Worm (Caenorhabditis elegans): ENCODE data around the gene VF13D12L.3.
A peak's percentile ranks its signal among the peaks of the same experiment; 100 is the strongest.

Gene VF13D12L.3

ce11 chrII:11756684-11757107 lies 50.9 kb downstream of the VF13D12L.3 start (continued):
- TF ChIP-seq madf-3 (GFP tag; IDR thresholded peaks at IDR 0.05) (no peak), ceh-100 (GFP tag; IDR thresholded peaks at IDR 0.05) (0 out of 2 replicates have a peak, but pooled peaks have one; percentile 55), F10E7.11 (tag; optimal IDR thresholded peaks at IDR 0.05) (no peak), madf-10 (tag; optimal IDR thresholded peaks at IDR 0.05) (peak; percentile 23), ceh-91 (GFP tag; IDR thresholded peaks at IDR 0.05) (no peak), nfyb-1 (GFP tag; IDR thresholded peaks at IDR 0.05) (peak; percentile 92), chd-7 (tag; optimal IDR thresholded peaks at IDR 0.05) (no peak), Y53F4B.3 (GFP tag; IDR thresholded peaks at IDR 0.05) (no peak), F55B11.4 (tag; optimal IDR thresholded peaks at IDR 0.05; ENCODE audit: borderline replicate concordance, insufficient read depth) (no peak), lag-1 (GFP tag; IDR thresholded peaks at IDR 0.05) (no peak), lin-35 (GFP tag; optimal IDR thresholded peaks at IDR 0.05) (peak in 1 of 3 experiments; percentile 7), C06A6.2 (GFP tag; conservative IDR thresholded peaks at IDR 0.05) (peak; percentile 55; the same call in 1 of the 2 replicates), mes-4 (tag; optimal IDR thresholded peaks at IDR 0.05) (no peak)

ce11 chrII:11759277-11759676 lies 53.5 kb downstream of the VF13D12L.3 start, which contains the start of the genes F44E5.4 and F44E5.5:
Gene F44E5.4 (minus strand): TSS chrII:11759311.
Gene F44E5.5 (plus strand): TSS chrII:11759662.
- TF ChIP-seq ceh-100 (GFP tag; IDR thresholded peaks at IDR 0.05): peak; percentile 88
- TF ChIP-seq akir-1 (GFP tag; optimal IDR thresholded peaks at IDR 0.05): peak; percentile 72
- TF ChIP-seq egrh-3 (GFP tag; IDR thresholded peaks at IDR 0.05): peak; percentile 93
- peak; percentile 85 for TF ChIP-seq mel-28 (tag; optimal IDR thresholded peaks at IDR 0.05; ENCODE audit: borderline replicate concordance)
- peak; percentile 92 for TF ChIP-seq K12H6.12 (tag; optimal IDR thresholded peaks at IDR 0.05)
- TF ChIP-seq ceh-40 (GFP tag; IDR thresholded peaks at IDR 0.05): peak; percentile 95
- peak; percentile 99 for TF ChIP-seq sea-2 (GFP tag; IDR thresholded peaks at IDR 0.05)
- 0 out of 2 replicates have a peak, but pooled peaks have one; percentile 89 for TF ChIP-seq lag-1 (GFP tag; IDR thresholded peaks at IDR 0.05)
- TF ChIP-seq ceh-27 (GFP tag; optimal IDR thresholded peaks at IDR 0.05): peak; percentile 83
- TF ChIP-seq ZK185.1 (tag; optimal IDR thresholded peaks at IDR 0.05; ENCODE audit: poor library complexity, severe bottlenecking): peak; percentile 65
- peak; percentile 88 to 90 for TF ChIP-seq let-607 (tag; optimal IDR thresholded peaks at IDR 0.05)
- TF ChIP-seq attf-6 (GFP tag; IDR thresholded peaks at IDR 0.05): peak; percentile 86
- 0 out of 2 replicates have a peak, but pooled peaks have one; percentile 19 for TF ChIP-seq madf-8 (GFP tag; conservative IDR thresholded peaks at IDR 0.05)
- peak; percentile 97 for TF ChIP-seq ztf-22 (GFP tag; optimal IDR thresholded peaks at IDR 0.05)
- TF ChIP-seq T26A5.8 (tag; optimal IDR thresholded peaks at IDR 0.05): peak; percentile 89
- peak; percentile 93 for TF ChIP-seq madf-3 (GFP tag; IDR thresholded peaks at IDR 0.05)
- peak; percentile 53 for TF ChIP-seq ccch-3 (GFP tag; optimal IDR thresholded peaks at IDR 0.05)
- peak; percentile 100 for TF ChIP-seq dox-1 (GFP tag; IDR thresholded peaks at IDR 0.05)
- peak; percentile 99 for TF ChIP-seq chd-7 (tag; optimal IDR thresholded peaks at IDR 0.05)
- peak; percentile 7 for TF ChIP-seq F57A8.1 (GFP tag; optimal IDR thresholded peaks at IDR 0.05)
- peak; percentile 95; the same call in 1 of the 2 replicates for TF ChIP-seq F37B4.10 (GFP tag; IDR thresholded peaks at IDR 0.05)
- TF ChIP-seq tlf-1 (GFP tag; optimal IDR thresholded peaks at IDR 0.05): peak; percentile 94
- TF ChIP-seq hsf-1 (GFP tag; IDR thresholded peaks at IDR 0.05): peak; percentile 100
- peak; percentile 99 for TF ChIP-seq pbrm-1 (GFP tag; IDR thresholded peaks at IDR 0.05)
- TF ChIP-seq ets-4 (GFP tag; optimal IDR thresholded peaks at IDR 0.05): peak; percentile 92
- peak; percentile 96 for TF ChIP-seq F39B2.1 (GFP tag; IDR thresholded peaks at IDR 0.05)
- peak; percentile 88 for TF ChIP-seq madf-6 (GFP tag; IDR thresholded peaks at IDR 0.05)
- peak; percentile 97 for TF ChIP-seq repo-1 (tag; optimal IDR thresholded peaks at IDR 0.05)
- TF ChIP-seq lsl-1 (GFP tag; optimal IDR thresholded peaks at IDR 0.05): peak; percentile 65
- TF ChIP-seq ceh-79 (tag; optimal IDR thresholded peaks at IDR 0.05): peak; percentile 99
- peak; percentile 69 for TF ChIP-seq D2030.7 (GFP tag; IDR thresholded peaks at IDR 0.05)
- TF ChIP-seq atf-7 (tag; optimal IDR thresholded peaks at IDR 0.05): peak; percentile 99
- peak; percentile 98 for TF ChIP-seq ztf-3 (GFP tag; optimal IDR thresholded peaks at IDR 0.05)
- TF ChIP-seq egl-18 (GFP tag; IDR thresholded peaks at IDR 0.05): peak; percentile 99
- TF ChIP-seq attf-3 (GFP tag; conservative IDR thresholded peaks at IDR 0.05): peak; percentile 83
- TF ChIP-seq lin-26 (GFP tag; IDR thresholded peaks at IDR 0.05): peak; percentile 86
- peak; percentile 99 for TF ChIP-seq Y53G8AR.9 (GFP tag; conservative IDR thresholded peaks at IDR 0.05)

Measured in whole organism, young adult.